Fruit fly (Drosophila melanogaster) whole organism, prepupa: ENCODE results near the gene CG12121.

ENCODE experiments used
- CG11902 ChIP-seq: fragments of 200-800 bp; sonication (Bioruptor generic); optimal IDR thresholded peaks from 3 replicates; lab custom pipeline; 2016; ENCODE audit warnings: missing biosample characterization, missing genetic modification characterization
- CG15336 ChIP-seq: fragments of 200-800 bp; sonication (Bioruptor generic); IDR thresholded peaks from 2 replicates; pipeline ENCODE4 v1.3.6; 2022; ENCODE audit warnings: missing biosample characterization, missing genetic modification characterization
- CG1621 ChIP-seq: fragments of 200-800 bp; sonication (Bioruptor generic); optimal IDR thresholded peaks from 3 replicates; lab custom pipeline; 2018; ENCODE audit warnings: missing biosample characterization, mild to moderate bottlenecking, missing genetic modification characterization
- CG32006 ChIP-seq: fragments of 200-800 bp; sonication (Bioruptor generic); optimal IDR thresholded peaks from 3 replicates; lab custom pipeline; 2017; ENCODE audit warnings: missing biosample characterization, mild to moderate bottlenecking, missing genetic modification characterization
- CG6808 ChIP-seq: fragments of 200-800 bp; sonication (Bioruptor generic); optimal IDR thresholded peaks from 3 replicates; lab custom pipeline; 2017; ENCODE audit warnings: missing biosample characterization, missing genetic modification characterization, mild to moderate bottlenecking, moderate library complexity, missing genetic modification reagents
- CG8119 ChIP-seq: fragments of 200-800 bp; sonication (Bioruptor generic); IDR thresholded peaks from 3 replicates; pipeline ENCODE4 v1.3.6; 2022; ENCODE audit warnings: missing biosample characterization, missing genetic modification characterization
- CG8632 ChIP-seq: fragments of 200-800 bp; sonication (Bioruptor generic); optimal IDR thresholded peaks from 3 replicates; lab custom pipeline; 2016; ENCODE audit warnings: missing biosample characterization, missing genetic modification characterization
- Ets21C ChIP-seq: fragments of 200-800 bp; sonication (Bioruptor generic); optimal IDR thresholded peaks from 3 replicates; lab custom pipeline; 2016; ENCODE audit warnings: missing biosample characterization, missing genetic modification characterization
- Ets96B ChIP-seq: fragments of 200-800 bp; optimal IDR thresholded peaks from 2 replicates; lab custom pipeline; 2019; ENCODE audit warnings: missing biosample characterization, mild to moderate bottlenecking, missing genetic modification characterization, moderate library complexity
- Hr4 ChIP-seq: fragments of 200-800 bp; sonication (Bioruptor generic); optimal IDR thresholded peaks from 3 replicates; lab custom pipeline; 2016; ENCODE audit warnings: missing biosample characterization, missing genetic modification characterization
- OdsH ChIP-seq: fragments of 200-800 bp; sonication (Bioruptor generic); optimal IDR thresholded peaks from 3 replicates; lab custom pipeline; 2016; ENCODE audit warnings: missing biosample characterization, missing genetic modification characterization
- acj6 ChIP-seq: fragments of 200-800 bp; sonication (Bioruptor generic); optimal IDR thresholded peaks from 3 replicates; lab custom pipeline; 2016; ENCODE audit warnings: missing biosample characterization, missing genetic modification characterization
- eg ChIP-seq: fragments of 200-800 bp; sonication (Bioruptor generic); IDR thresholded peaks from 3 replicates; pipeline ENCODE4 v1.3.6; 2022; ENCODE audit warnings: missing biosample characterization, missing genetic modification characterization
- esn ChIP-seq: fragments of 200-800 bp; sonication (Bioruptor generic); optimal IDR thresholded peaks from 2 replicates; lab custom pipeline; 2016; ENCODE audit warnings: missing biosample characterization, mild to moderate bottlenecking, missing genetic modification characterization, moderate library complexity
- pdm3 ChIP-seq: fragments of 200-800 bp; sonication (Bioruptor generic); optimal IDR thresholded peaks from 3 replicates; lab custom pipeline; 2016; ENCODE audit warnings: missing biosample characterization, missing genetic modification characterization
- svp ChIP-seq: fragments of 200-800 bp; sonication (Bioruptor generic); peaks from one replicate; lab custom pipeline; 2016; ENCODE audit warnings: missing biosample characterization, missing genetic modification characterization
- vri ChIP-seq: fragments of 200-800 bp; sonication (Bioruptor generic); optimal IDR thresholded peaks from 3 replicates; lab custom pipeline; 2016; ENCODE audit warnings: missing biosample characterization, mild to moderate bottlenecking, missing genetic modification characterization

CG12121 gene

DNA sequence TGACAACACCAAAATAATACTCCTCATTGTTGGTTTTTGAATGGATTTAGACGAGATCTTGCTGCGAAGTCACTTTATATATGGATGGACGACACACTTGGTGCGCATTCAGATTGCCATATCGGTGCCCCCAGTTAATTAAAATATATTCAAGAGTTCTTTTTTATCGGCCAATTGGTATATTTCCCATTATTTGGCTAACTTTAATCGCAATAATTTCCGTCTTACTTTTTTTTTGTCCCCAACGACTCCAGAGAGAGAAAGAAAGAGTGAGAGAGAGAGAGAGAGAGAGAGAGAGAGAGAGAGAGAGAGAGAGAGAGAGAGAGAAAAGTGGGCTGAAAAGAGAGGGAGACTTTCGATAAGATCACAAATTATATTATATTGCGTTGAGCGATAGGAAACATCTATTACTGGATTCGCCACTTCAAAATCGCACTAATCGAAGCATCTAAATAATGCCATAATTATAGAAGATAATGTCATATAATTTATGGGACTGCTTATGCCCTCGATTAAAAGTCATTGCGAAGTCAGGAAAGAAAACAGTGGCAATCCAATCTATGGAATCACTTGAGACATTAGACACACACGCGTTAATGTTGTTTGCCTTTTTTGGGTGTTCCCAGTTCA lies 41.5 kb downstream of the CG12121 start, which contains the start of gene CG12115:
Gene CG12115, minus strand, starts transcription at position 51 of the 630 bp plus-strand sequence.
- TF ChIP-seq vri (GFP tag; lab: Kevin White, UChicago) (peak; percentile 13), acj6 (no peak)

DNA sequence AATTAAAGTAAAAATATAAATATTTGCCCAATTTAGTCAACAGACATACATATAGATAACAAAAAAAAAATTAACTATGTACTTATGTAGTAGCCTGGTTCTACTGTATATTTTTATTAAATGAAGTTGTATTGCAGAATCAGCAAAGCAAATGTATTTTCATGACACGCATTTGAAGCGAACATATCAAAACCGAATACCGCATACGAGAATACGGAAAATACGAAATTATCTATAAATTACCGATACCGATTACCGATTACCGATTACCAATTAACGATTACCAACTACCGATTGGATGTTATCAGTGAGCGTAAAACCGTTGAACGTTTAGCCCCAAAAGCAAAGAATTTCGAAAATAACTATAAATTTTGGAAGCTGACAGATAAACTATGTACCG lies 44.7 kb downstream of the CG12121 start:
- TF ChIP-seq Hr4 (GFP tag; lab: Kevin White, UChicago) = no peak
- no peak for TF ChIP-seq eg (GFP tag; lab: Robert Waterston, UW)
- no peak for TF ChIP-seq CG32006 (GFP tag; lab: Kevin White, UChicago)
- no peak for TF ChIP-seq pdm3
- TF ChIP-seq Ets21C (GFP tag; lab: Kevin White, UChicago) = no peak
- TF ChIP-seq CG11902 (GFP tag; lab: Kevin White, UChicago) = no peak
- no peak for TF ChIP-seq vri (GFP tag; lab: Kevin White, UChicago)
- no peak for TF ChIP-seq CG8632 (GFP tag; lab: Kevin White, UChicago)
- no peak for TF ChIP-seq svp (GFP tag; lab: Kevin White, UChicago)
- TF ChIP-seq Ets96B (tag; lab: Kevin White, UChicago) = no peak
- TF ChIP-seq CG1621 = no peak
- no peak for TF ChIP-seq esn (GFP tag; lab: Kevin White, UChicago)
- no peak for TF ChIP-seq OdsH (GFP tag; lab: Kevin White, UChicago)
- no peak for TF ChIP-seq CG6808
- no peak for TF ChIP-seq CG8119 (GFP tag; lab: Robert Waterston, UW)
- no peak for TF ChIP-seq CG15336 (GFP tag; lab: Robert Waterston, UW)
- TF ChIP-seq, all 60 proteins: peak for 0
